Worm (Caenorhabditis elegans): Measurements from ENCODE around the gene lpr-2.

The lpr-2 gene

ce11 chrIV:11779028-11779427, at the start of gene lpr-2:
Gene lpr-2, plus strand, starts transcription at chrIV:11779216.
- no peak for TF ChIP-seq unc-62 (GFP tag; optimal IDR thresholded peaks at IDR 0.05)

- TF ChIP-seq unc-62 (GFP tag; optimal IDR thresholded peaks at IDR 0.05): no peak
These were observed 44.0 kb upstream of the lpr-2 start, which contains the start of gene K01A6.6 for ce11 chrIV:11735025-11735424. Gene K01A6.6, plus strand, starts transcription at chrIV:11735325.

- no peak for TF ChIP-seq unc-62 (GFP tag; optimal IDR thresholded peaks at IDR 0.05)
These were observed 41.7 kb upstream of the lpr-2 start, which contains the start of gene K01A6.8 for ce11 chrIV:11737269-11737668. Gene K01A6.8, minus strand, starts transcription at chrIV:11737369.

ce11 chrIV:11738092-11738617, 40.9 kb upstream of the lpr-2 start, which contains the start of gene K01A6.7:
Gene K01A6.7, minus strand, starts transcription at chrIV:11738567.
- TF ChIP-seq unc-62 (GFP tag; optimal IDR thresholded peaks at IDR 0.05): no peak

- no peak for TF ChIP-seq unc-62 (GFP tag; optimal IDR thresholded peaks at IDR 0.05)
These were observed 38.8 kb upstream of the lpr-2 start, which contains the start of gene K01A6.4 for ce11 chrIV:11740204-11740603. Gene K01A6.4, minus strand, starts transcription at chrIV:11740304.

- TF ChIP-seq unc-62 (GFP tag; optimal IDR thresholded peaks at IDR 0.05): no peak
These were observed 36.6 kb upstream of the lpr-2 start, which contains the start of gene K01A6.5 for ce11 chrIV:11742406-11742805. Gene K01A6.5, plus strand, starts transcription at chrIV:11742706.

- TF ChIP-seq unc-62 (GFP tag; optimal IDR thresholded peaks at IDR 0.05): no peak
These were observed 35.2 kb upstream of the lpr-2 start for ce11 chrIV:11743813-11744212.

ce11 chrIV:11744287-11744686, 34.7 kb upstream of the lpr-2 start:
- TF ChIP-seq unc-62 (GFP tag; optimal IDR thresholded peaks at IDR 0.05): no peak

- TF ChIP-seq unc-62 (GFP tag; optimal IDR thresholded peaks at IDR 0.05): no peak
These were observed 33.7 kb upstream of the lpr-2 start, which contains the start of gene gem-4 for ce11 chrIV:11745340-11745739. Gene gem-4, plus strand, starts transcription at chrIV:11745640.

- no peak for TF ChIP-seq unc-62 (GFP tag; optimal IDR thresholded peaks at IDR 0.05)
These were observed 30.2 kb upstream of the lpr-2 start, which contains the start of gene T12A7.6 for ce11 chrIV:11748852-11749251. Gene T12A7.6, plus strand, starts transcription at chrIV:11749220.

- TF ChIP-seq unc-62 (GFP tag; optimal IDR thresholded peaks at IDR 0.05): no peak
These were observed 24.7 kb upstream of the lpr-2 start, which contains the start of gene scl-18 for ce11 chrIV:11754328-11754727. Gene scl-18, minus strand, starts transcription at chrIV:11754428.

ce11 chrIV:11755003-11755402, 24.0 kb upstream of the lpr-2 start, which contains the start of gene T12A7.10:
Gene T12A7.10, minus strand, starts transcription at chrIV:11755103.
- TF ChIP-seq unc-62 (GFP tag; optimal IDR thresholded peaks at IDR 0.05): no peak

ce11 chrIV:11755907-11756306, 23.1 kb upstream of the lpr-2 start, which contains the start of gene T12A7.9:
Gene T12A7.9, minus strand, starts transcription at chrIV:11756007.
- no peak for TF ChIP-seq unc-62 (GFP tag; optimal IDR thresholded peaks at IDR 0.05)

ce11 chrIV:11759852-11760251, 19.2 kb upstream of the lpr-2 start:
- no peak for TF ChIP-seq unc-62 (GFP tag; optimal IDR thresholded peaks at IDR 0.05)

ce11 chrIV:11760700-11761459, 18.1 kb upstream of the lpr-2 start, which contains the start of gene T12A7.2:
Gene T12A7.2, minus strand, starts transcription at chrIV:11761111.
- no peak for TF ChIP-seq unc-62 (GFP tag; optimal IDR thresholded peaks at IDR 0.05)

ce11 chrIV:11765507-11765906, 13.5 kb upstream of the lpr-2 start:
- no peak for TF ChIP-seq unc-62 (GFP tag; optimal IDR thresholded peaks at IDR 0.05)

ce11 chrIV:11769769-11770168, 9.2 kb upstream of the lpr-2 start:
- TF ChIP-seq unc-62 (GFP tag; optimal IDR thresholded peaks at IDR 0.05): no peak
